Worm (Caenorhabditis elegans): Measurements from ENCODE around the gene C37C3.11.

ce11 chrV:7884441-7884840 is 19.9 kb upstream of the C37C3.11 start:
- TF ChIP-seq snpc-3.4 (tag; optimal IDR thresholded peaks at IDR 0.05), result no peak
- TF ChIP-seq D2030.7 (GFP tag; IDR thresholded peaks at IDR 0.05), result no peak
- no peak for TF ChIP-seq tbp1 (GFP tag; optimal IDR thresholded peaks at IDR 0.05)

All from whole organism, young adult.